Fruit fly (Drosophila melanogaster) whole organism, wandering third instar larva: ENCODE measurements around the gene CG10859.

ENCODE experiments used
- Rel ChIP-seq, 2 experiments: fragments of 200-800 bp; sonication (Bioruptor generic) in 1 of 2; optimal IDR thresholded peaks; 2 replicates in 1 of 2; 3 replicates in 1 of 2; lab custom pipeline; 2016 to 2019; ENCODE audit warnings: mild to moderate bottlenecking in 2 of 2, missing biosample characterization in 2 of 2, missing genetic modification characterization in 2 of 2, moderate library complexity in 1 of 2
- br ChIP-seq: fragments of 200-800 bp; sonication (Bioruptor generic); optimal IDR thresholded peaks from 2 replicates; lab custom pipeline; 2016; ENCODE audit warnings: missing biosample characterization, missing genetic modification characterization
- dl ChIP-seq, 2 experiments: fragments of 175-275, 200-275 bp in 1 of 2; fragments of 200-275 bp in 1 of 2; sonication (Bioruptor generic); optimal IDR thresholded peaks; lab custom pipeline; 2018; ENCODE audit warnings: mild to moderate bottlenecking in 2 of 2, missing biosample characterization in 2 of 2, missing genetic modification characterization in 2 of 2, moderate library complexity in 2 of 2; ENCODE audit not compliant: partially characterized antibody in 2 of 2, insufficient read depth in 1 of 2
- lola ChIP-seq: fragments of >200 bp; optimal IDR thresholded peaks from 2 replicates; lab custom pipeline; 2017; ENCODE audit warnings: missing biosample characterization, missing genetic modification characterization
- usp ChIP-seq: fragments of >200 bp; optimal IDR thresholded peaks from 2 replicates; lab custom pipeline; 2017; ENCODE audit warnings: missing biosample characterization, missing genetic modification characterization

dm6 chr2L:13354580-13355347 is 43.7 kb downstream of the CG10859 start, which contains the start of gene CG9395:
- TF ChIP-seq br (GFP tag; lab: Kevin White, UChicago), result no peak
- TF ChIP-seq lola, result no peak
- TF ChIP-seq usp (GFP tag; lab: Kevin White, UChicago), result no peak
- TF ChIP-seq dl (GFP tag; optimal IDR thresholded peaks at IDR 0.05; lab: Kevin White, UChicago; ENCODE audit: insufficient read depth in 1 of 2, partially characterized antibody in 2 of 2), result no peak
- TF ChIP-seq Rel (GFP tag; optimal IDR thresholded peaks at IDR 0.05; lab: Kevin White, UChicago), result no peak
- no peak for TF ChIP-seq Rel (tag; optimal IDR thresholded peaks at IDR 0.05; lab: Kevin White, UChicago)
